Fruit fly (Drosophila melanogaster) S2 (cell line): ENCODE measurements around the gene trus.

Experiments
- CG8478 ChIP-seq: fragments of >200 bp; optimal IDR thresholded peaks from 2 replicates; lab custom pipeline; 2018
- CTCF ChIP-seq, 2 experiments: fragments of >200 bp; optimal IDR thresholded peaks; 2 replicates each; lab custom pipeline; 2018

DNA sequence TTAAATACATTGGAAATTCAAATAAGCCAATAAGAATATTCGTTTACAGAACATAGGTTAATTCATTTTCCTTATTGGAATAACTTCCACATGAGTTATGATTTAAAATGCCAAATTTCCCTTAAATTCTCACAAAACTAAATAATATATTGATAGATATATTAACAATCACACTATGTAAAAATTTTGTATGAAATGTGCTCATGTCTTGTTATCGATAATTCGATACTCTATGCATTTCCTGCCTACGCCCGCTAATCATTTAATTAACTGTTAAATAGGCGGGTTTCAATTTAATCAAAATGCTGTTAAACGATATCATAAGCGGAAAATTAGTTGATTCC lies 30.1 kb upstream of the trus start, which contains the start of gene NANS:
- TF ChIP-seq CG8478 (lab: Kevin White, UChicago) = no peak
- no peak for TF ChIP-seq CTCF (optimal IDR thresholded peaks at IDR 0.05; lab: Kevin White, UChicago)
